Worm (Caenorhabditis elegans) whole organism, L4/young adult: Measurements from ENCODE around the gene C01G5.7.

Source experiments
- W03F9.2 ChIP-seq: fragments of 150-350 bp; optimal IDR thresholded peaks from 2 replicates; lab custom pipeline; 2014; ENCODE audit warnings: missing biosample characterization, missing genetic modification characterization
- dao-5 ChIP-seq: sonication (generic microtip); optimal IDR thresholded peaks from 2 replicates; lab custom pipeline; 2016; ENCODE audit warnings: missing genotype, missing genetic modification characterization, moderate library complexity, missing compliant biosample characterization
- him-1 ChIP-seq: sonication (generic microtip); optimal IDR thresholded peaks from 2 replicates; lab custom pipeline; 2016; ENCODE audit warnings: missing genotype, missing genetic modification reagents, missing genetic modification characterization, missing compliant biosample characterization

DNA sequence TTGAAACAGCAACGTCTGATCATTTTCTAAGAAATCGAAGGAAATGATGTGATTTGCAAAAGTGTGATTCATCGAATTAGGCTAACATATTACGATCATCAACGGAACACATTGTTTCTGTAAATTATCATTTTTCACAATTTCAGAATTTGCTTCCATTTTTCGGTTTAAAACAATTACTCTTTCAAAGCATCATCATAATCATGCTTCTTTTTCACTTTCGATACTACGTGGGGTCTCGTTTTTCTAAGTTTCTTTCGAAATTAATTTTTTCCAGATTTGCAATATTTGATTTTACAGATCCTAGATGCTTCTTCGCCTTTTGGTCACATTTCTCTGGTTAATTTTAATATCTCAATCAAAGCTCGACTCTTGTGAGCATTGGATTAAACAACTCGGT, 37.7 kb upstream of the C01G5.7 start, which contains the start of gene tyr-6:
- no peak for TF ChIP-seq him-1 (tag; lab: Kevin White, UChicago)
- TF ChIP-seq dao-5 (tag; lab: Kevin White, UChicago), result no peak
- TF ChIP-seq W03F9.2 (tag; lab: Kevin White, UChicago), result no peak
